Worm (Caenorhabditis elegans): ENCODE measurements around the gene T10H10.2.

- TF ChIP-seq snpc-4 (tag; optimal IDR thresholded peaks at IDR 0.05) (no peak), mab-5 (tag; optimal IDR thresholded peaks at IDR 0.05) (no peak), gmeb-1 (tag; optimal IDR thresholded peaks at IDR 0.05) (no peak), dmd-4 (tag; optimal IDR thresholded peaks at IDR 0.05) (no peak), nhr-6 (tag; optimal IDR thresholded peaks at IDR 0.05) (no peak), unc-62 (GFP tag; optimal IDR thresholded peaks at IDR 0.05) (no peak)
Measured at ce11 chrX:2320539-2320938, 26.0 kb downstream of the T10H10.2 start.

Measured in whole organism, L2 larva.